Worm (Caenorhabditis elegans): ENCODE data around the gene cyn-16.

cyn-16 gene

DNA sequence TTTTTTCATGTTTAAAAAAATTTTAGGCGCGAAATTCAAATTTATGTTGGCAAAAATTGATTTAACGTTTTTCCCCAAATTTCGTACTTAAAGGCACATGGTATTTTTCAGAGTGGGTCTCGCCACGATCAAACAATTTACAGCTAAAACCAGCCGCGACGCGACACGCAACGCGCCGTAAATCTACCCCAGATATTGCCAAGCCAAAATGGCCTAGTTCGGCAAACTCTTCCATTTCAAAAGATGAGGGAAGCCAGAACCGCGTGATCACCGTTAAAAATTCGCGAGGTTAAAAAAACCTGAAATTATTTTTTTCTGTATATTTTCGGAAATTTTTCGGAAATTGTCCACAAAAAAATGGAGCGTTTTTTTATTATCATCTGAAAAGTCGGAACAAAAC lies 23.3 kb upstream of the cyn-16 start:
- TF ChIP-seq nhr-76 (tag; optimal IDR thresholded peaks at IDR 0.05) (no peak), M03D4.4 (tag; optimal IDR thresholded peaks at IDR 0.05) (no peak), unc-62 (GFP tag; optimal IDR thresholded peaks at IDR 0.05) (no peak), snpc-4 (tag; optimal IDR thresholded peaks at IDR 0.05) (no peak), mls-2 (tag; optimal IDR thresholded peaks at IDR 0.05) (no peak), nhr-237 (tag; optimal IDR thresholded peaks at IDR 0.05) (no peak), ces-1 (GFP tag; optimal IDR thresholded peaks at IDR 0.05) (no peak), blmp-1 (tag; optimal IDR thresholded peaks at IDR 0.05) (no peak), sem-2 (GFP tag; optimal IDR thresholded peaks at IDR 0.05) (no peak), hlh-1 (tag; optimal IDR thresholded peaks at IDR 0.05) (no peak), unc-39 (tag; optimal IDR thresholded peaks at IDR 0.05) (no peak), pha-4 (tag; optimal IDR thresholded peaks at IDR 0.05) (no peak), ceh-39 (tag; optimal IDR thresholded peaks at IDR 0.05) (no peak), tbx-8 (GFP tag; optimal IDR thresholded peaks at IDR 0.05) (no peak), flh-1 (GFP tag; optimal IDR thresholded peaks at IDR 0.05) (no peak), lin-13 (tag; optimal IDR thresholded peaks at IDR 0.05) (no peak), ham-2 (GFP tag; optimal IDR thresholded peaks at IDR 0.05) (no peak), ztf-11 (tag; optimal IDR thresholded peaks at IDR 0.05) (no peak)

DNA sequence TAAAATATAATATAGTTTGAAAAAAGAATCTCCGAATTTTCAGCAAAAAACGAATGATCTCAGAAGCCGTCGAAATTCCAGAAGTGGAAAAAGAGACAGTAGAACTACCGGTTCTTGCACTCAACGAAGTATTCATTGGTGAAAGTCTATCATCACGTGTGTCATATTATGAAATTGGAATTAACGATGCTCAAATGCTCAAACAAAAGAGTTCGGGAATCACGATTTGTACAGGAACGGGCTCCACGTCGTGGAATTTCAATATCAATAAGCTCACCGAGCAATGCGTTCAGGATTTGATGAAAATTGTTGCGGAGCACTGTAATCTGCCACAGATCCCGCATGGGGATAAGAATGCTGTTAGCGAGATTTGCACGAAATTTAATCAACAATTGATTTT lies 21.8 kb upstream of the cyn-16 start:
- TF ChIP-seq unc-120 (tag; optimal IDR thresholded peaks at IDR 0.05; ENCODE audit: poor library complexity, severe bottlenecking): no peak
- TF ChIP-seq ceh-83 (GFP tag; optimal IDR thresholded peaks at IDR 0.05): no peak
- no peak for TF ChIP-seq sptf-1 (tag; optimal IDR thresholded peaks at IDR 0.05)
- TF ChIP-seq mls-2 (tag; optimal IDR thresholded peaks at IDR 0.05): no peak
- TF ChIP-seq lsy-2 (tag; optimal IDR thresholded peaks at IDR 0.05): no peak
- TF ChIP-seq ces-1 (GFP tag; optimal IDR thresholded peaks at IDR 0.05): no peak
- no peak for TF ChIP-seq ham-2 (GFP tag; optimal IDR thresholded peaks at IDR 0.05)
- no peak for TF ChIP-seq pha-4 (tag; optimal IDR thresholded peaks at IDR 0.05)

DNA sequence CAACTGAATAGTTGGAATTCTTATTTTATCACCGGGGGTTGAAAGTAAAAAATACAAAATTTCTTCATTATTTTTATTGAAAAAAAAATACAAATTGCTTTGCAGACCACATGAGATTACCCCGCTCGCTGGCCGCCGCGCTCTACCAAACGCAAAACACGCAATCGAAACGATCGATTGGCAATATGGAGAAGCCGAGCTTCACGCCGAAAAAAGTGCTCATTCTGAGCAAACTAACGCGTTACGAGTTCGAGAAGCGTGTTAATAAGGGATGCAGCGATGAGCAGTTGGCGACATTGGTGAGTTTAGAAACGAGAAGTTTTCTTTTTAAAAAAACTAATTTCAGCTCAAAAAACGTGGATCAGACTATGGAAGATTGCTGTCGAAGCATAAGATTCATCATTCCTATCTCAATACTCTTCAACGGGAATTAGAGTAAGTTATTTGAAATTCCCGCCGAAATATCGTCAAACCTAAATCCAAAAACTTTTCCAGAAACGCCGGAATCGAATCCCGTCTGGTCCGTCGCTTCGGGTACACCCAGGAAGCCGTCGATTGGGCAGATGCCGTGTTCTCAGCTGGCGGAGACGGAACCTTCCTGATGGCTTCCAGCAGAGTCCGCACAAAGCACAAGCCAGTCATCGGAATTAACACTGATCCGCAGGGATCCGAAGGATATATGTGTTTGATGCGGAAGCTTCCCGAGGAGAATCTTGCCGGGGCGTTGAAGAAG lies 19.0 kb upstream of the cyn-16 start:
- TF ChIP-seq pha-4 (tag; optimal IDR thresholded peaks at IDR 0.05): no peak
- no peak for TF ChIP-seq unc-62 (GFP tag; optimal IDR thresholded peaks at IDR 0.05)
- no peak for TF ChIP-seq ceh-39 (tag; optimal IDR thresholded peaks at IDR 0.05)
- no peak for TF ChIP-seq snpc-4 (tag; optimal IDR thresholded peaks at IDR 0.05)
- TF ChIP-seq unc-120 (tag; optimal IDR thresholded peaks at IDR 0.05; ENCODE audit: poor library complexity, severe bottlenecking): no peak
- no peak for TF ChIP-seq elt-3 (tag; optimal IDR thresholded peaks at IDR 0.05)
- no peak for TF ChIP-seq ztf-11 (tag; optimal IDR thresholded peaks at IDR 0.05)
- TF ChIP-seq drap-1 (GFP tag; optimal IDR thresholded peaks at IDR 0.05): no peak
- no peak for TF ChIP-seq nhr-28 (tag; optimal IDR thresholded peaks at IDR 0.05)
- TF ChIP-seq sem-2 (GFP tag; optimal IDR thresholded peaks at IDR 0.05): no peak
- TF ChIP-seq lin-13 (tag; optimal IDR thresholded peaks at IDR 0.05): no peak
- TF ChIP-seq ceh-83 (GFP tag; optimal IDR thresholded peaks at IDR 0.05): no peak
- no peak for TF ChIP-seq lsy-2 (tag; optimal IDR thresholded peaks at IDR 0.05)
- no peak for TF ChIP-seq nhr-2 (tag; optimal IDR thresholded peaks at IDR 0.05)
- TF ChIP-seq mab-5 (tag; optimal IDR thresholded peaks at IDR 0.05): no peak

DNA sequence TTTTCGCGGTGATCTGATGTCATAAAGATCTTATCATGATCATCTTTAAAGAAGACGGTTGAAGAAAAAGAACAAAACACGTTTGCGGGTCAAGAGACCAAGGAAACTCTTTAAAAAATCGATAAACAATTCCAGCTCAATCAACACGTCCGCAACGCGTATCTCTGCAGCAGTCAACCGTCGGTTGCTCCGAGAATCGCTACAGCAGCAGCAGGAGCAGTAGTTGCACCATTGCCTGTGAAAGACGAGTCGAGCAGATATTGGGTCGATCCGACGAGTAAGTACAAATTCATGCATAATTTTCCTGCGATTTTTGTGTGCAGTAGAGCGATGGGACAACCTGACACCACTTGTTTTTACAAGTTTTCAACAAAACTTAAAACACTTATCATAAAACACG lies 18.0 kb upstream of the cyn-16 start:
- TF ChIP-seq hlh-1 (tag; optimal IDR thresholded peaks at IDR 0.05) (no peak), elt-1 (tag; optimal IDR thresholded peaks at IDR 0.05; ENCODE audit: borderline replicate concordance, insufficient read depth) (no peak), pha-4 (tag; optimal IDR thresholded peaks at IDR 0.05) (no peak), ceh-83 (GFP tag; optimal IDR thresholded peaks at IDR 0.05) (no peak), nhr-28 (tag; optimal IDR thresholded peaks at IDR 0.05) (no peak), ztf-11 (tag; optimal IDR thresholded peaks at IDR 0.05) (no peak), M03D4.4 (tag; optimal IDR thresholded peaks at IDR 0.05) (no peak), snpc-4 (tag; optimal IDR thresholded peaks at IDR 0.05) (no peak), blmp-1 (tag; optimal IDR thresholded peaks at IDR 0.05) (no peak), tbx-8 (GFP tag; optimal IDR thresholded peaks at IDR 0.05) (no peak), ham-2 (GFP tag; optimal IDR thresholded peaks at IDR 0.05) (no peak), mep-1 (tag; optimal IDR thresholded peaks at IDR 0.05) (no peak), elt-3 (tag; optimal IDR thresholded peaks at IDR 0.05) (no peak), flh-1 (GFP tag; optimal IDR thresholded peaks at IDR 0.05) (no peak), ceh-43 (GFP tag; optimal IDR thresholded peaks at IDR 0.05) (no peak), sem-2 (GFP tag; optimal IDR thresholded peaks at IDR 0.05) (no peak), lsy-2 (tag; optimal IDR thresholded peaks at IDR 0.05) (no peak), ces-1 (GFP tag; optimal IDR thresholded peaks at IDR 0.05) (no peak)

DNA sequence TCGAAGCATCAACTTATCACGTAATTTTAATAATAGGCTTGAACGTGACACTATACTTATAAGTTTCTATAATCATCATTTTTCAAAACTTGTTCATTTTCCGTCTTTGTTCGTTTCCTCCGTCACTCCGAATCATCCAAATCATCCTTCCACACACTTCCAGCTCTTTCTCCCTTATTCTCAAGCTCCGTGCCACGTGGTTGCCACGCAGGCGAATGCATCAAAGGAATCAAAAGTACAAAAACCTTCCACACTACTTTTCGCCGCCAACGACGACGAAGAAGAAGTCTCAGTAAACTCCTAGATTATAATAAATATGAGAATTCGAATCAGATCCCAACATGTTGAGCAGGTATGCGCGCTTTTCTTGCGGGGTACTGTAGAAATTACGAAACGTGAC lies 17.6 kb upstream of the cyn-16 start:
- no peak for TF ChIP-seq lin-13 (tag; optimal IDR thresholded peaks at IDR 0.05)
- TF ChIP-seq mep-1 (tag; optimal IDR thresholded peaks at IDR 0.05): no peak
- no peak for TF ChIP-seq M03D4.4 (tag; optimal IDR thresholded peaks at IDR 0.05)
- TF ChIP-seq nhr-2 (tag; optimal IDR thresholded peaks at IDR 0.05): no peak
